Fruit fly (Drosophila melanogaster) Kc167 (cell line): ENCODE results near the gene CG8907.

ENCODE experiments used
- Myc ChIP-seq: fragments of >200 bp; optimal IDR thresholded peaks from 2 replicates; lab custom pipeline; 2017; ENCODE audit warnings: missing external identifiers
- Sin3A ChIP-seq: fragments of >200 bp; optimal IDR thresholded peaks from 2 replicates; lab custom pipeline; 2018; ENCODE audit warnings: missing external identifiers
- h ChIP-seq: fragments of >200 bp; optimal IDR thresholded peaks from 3 replicates; lab custom pipeline; 2018; ENCODE audit warnings: missing external identifiers
- insv ChIP-seq: fragments of >200 bp; optimal IDR thresholded peaks from 3 replicates; lab custom pipeline; 2018; ENCODE audit warnings: missing external identifiers
- psq ChIP-seq: fragments of >200 bp; optimal IDR thresholded peaks from 2 replicates; lab custom pipeline; 2017; ENCODE audit warnings: missing external identifiers
- ttk ChIP-seq: sonication (Bioruptor generic); optimal IDR thresholded peaks from 2 replicates; lab custom pipeline; 2017; ENCODE audit warnings: missing external identifiers

Gene CG8907

DNA sequence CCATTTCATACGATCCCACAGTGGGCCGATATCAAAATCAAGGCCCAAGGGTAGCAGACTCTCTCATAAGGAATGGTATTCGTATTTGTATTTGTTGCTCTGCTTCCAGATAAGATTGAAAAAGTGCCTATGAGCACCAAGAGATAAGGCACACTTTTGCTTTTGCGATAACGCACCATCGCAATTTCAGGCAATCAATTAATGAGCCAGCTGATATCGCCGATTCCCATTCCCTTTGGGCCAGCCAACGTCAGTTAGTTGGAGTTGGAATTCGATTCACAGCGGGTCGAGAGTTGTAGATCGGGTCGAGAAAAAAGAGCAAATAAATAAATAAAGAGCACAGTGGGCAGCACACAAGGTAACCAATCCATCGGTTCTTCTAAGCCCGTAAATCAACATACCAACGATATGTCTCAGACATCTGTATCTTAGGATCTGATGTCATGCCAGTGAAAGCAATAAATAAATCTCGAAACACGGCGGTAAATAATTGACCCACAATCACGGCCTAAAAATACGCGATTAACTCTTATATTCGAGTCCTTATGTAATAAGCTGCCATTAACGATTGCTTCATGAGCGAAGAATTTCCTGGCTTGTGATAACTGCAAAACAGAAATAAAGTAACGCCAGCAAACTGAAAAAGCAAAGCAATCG is at the start of gene CG8907:
Gene CG8907 (plus strand): TSS at position 252 of the 657 bp plus-strand sequence.
- TF ChIP-seq Myc (lab: Kevin White, UChicago) (no peak), psq (lab: Kevin White, UChicago) (no peak), h (no peak), insv (lab: Kevin White, UChicago) (no peak), ttk (lab: Kevin White, UChicago) (no peak), Sin3A (lab: Kevin White, UChicago) (no peak)

DNA sequence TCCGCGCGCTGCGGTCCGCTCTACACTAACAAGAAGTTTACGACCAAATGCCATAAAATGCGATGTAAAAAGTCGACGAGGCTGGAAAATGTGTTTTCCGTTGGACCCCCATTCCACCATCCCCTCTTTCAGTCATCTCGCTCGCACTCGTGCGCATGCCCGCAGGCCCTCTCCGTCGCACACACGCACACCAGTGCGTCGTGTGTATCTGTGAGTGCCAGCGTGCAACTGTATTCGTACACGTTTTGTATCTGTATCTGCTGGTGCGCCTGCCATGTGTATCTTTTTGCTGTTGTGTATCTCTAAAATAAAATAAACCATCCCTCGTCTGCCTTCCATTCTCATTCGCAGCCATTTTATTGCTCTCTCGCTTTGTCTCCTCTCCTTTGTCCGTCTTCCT is 47.9 kb upstream of the CG8907 start:
- TF ChIP-seq h (no peak), psq (lab: Kevin White, UChicago) (no peak), Sin3A (lab: Kevin White, UChicago) (no peak), insv (lab: Kevin White, UChicago) (no peak), Myc (lab: Kevin White, UChicago) (no peak), ttk (lab: Kevin White, UChicago) (no peak)

DNA sequence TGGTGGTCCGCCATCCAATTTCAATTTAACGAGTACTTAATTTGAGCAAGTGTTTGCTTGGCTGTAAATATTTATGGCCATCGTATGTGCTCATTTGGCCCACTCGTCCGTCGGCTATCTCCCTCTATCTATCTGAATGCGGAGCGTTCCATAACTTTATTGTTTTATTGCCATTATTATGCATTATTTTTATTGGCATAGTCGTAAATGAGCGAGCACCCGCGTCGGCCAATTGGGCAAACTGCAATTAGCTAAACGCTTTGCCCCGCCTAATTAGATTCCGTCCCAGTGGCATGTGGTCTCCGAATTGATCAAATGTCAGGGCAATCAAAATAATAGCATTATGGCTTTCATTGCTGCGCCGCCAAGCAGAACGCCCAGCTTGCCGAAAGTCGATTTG is 45.8 kb upstream of the CG8907 start:
- TF ChIP-seq h (no peak), insv (lab: Kevin White, UChicago) (no peak)

DNA sequence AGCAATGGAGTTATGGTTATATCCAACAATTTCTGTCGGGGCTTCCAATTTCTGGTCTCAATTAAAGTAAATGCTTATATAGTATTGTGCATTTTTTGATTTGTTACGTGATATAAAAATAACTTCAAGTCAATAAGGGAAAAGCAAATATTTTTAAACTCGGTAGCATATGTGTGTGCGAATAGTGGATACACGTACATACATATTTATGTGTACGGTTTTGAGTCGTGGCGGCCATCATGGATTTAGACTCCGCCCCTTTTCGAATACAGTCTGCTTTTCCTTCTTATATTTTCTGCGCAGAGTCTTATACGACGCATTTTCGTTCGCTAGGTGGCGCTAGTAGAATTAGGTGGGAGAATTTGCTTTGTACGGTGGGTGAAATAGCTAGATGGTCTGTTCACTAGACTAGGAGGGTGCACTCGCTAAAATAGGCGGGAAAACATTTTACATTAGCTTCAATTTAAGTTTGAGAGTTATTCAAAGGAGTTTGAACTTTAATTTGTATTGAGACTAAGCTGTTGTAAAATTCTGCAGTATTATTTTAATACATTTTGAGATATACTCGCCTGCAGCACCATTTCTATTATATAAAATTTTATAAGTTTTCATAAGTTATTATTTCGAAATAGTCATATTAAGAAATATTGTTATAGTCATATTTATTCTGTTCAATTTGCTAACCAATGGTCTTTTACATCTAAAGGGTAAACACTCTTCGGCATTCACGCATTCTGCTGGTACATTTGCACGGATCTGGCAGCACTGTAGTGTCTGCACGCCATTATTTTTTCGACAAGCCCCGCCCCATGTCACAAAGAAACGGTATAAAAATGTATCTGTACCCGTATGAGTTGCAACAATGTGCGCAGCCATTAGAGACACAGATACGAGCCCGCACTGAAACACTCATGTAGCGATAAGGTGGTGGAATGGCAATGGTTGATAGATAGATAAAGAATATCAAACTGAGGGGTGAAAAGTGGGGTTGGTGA is 38.4 kb upstream of the CG8907 start:
- TF ChIP-seq Sin3A (lab: Kevin White, UChicago): no peak
- TF ChIP-seq Myc (lab: Kevin White, UChicago): no peak
- no peak for TF ChIP-seq ttk (lab: Kevin White, UChicago)
- no peak for TF ChIP-seq psq (lab: Kevin White, UChicago)
- no peak for TF ChIP-seq insv (lab: Kevin White, UChicago)
- TF ChIP-seq h: no peak

DNA sequence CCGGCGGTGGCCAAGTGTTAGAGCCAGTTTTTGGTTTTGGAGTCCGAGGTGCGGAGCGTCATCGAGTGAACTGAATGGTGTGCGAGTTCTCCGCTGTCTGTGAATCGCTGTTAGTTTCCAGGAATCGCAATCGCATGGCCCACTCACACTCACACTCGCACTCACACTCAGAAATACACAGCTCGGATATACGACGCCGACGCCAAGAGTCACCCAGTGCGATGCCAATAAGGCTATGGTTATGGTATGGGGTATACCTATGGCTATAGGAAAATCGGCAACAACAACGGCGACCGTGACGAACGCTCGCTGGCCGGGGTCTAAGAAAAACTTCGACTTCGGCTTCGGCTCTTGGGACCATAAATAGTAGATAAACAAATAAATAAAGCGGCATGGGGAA is 35.9 kb upstream of the CG8907 start, which contains the start of gene Abd-B:
Gene Abd-B (minus strand): TSS at position 101 of the 400 bp plus-strand sequence.
- TF ChIP-seq ttk (lab: Kevin White, UChicago): no peak
- TF ChIP-seq insv (lab: Kevin White, UChicago): no peak
- TF ChIP-seq psq (lab: Kevin White, UChicago): no peak

DNA sequence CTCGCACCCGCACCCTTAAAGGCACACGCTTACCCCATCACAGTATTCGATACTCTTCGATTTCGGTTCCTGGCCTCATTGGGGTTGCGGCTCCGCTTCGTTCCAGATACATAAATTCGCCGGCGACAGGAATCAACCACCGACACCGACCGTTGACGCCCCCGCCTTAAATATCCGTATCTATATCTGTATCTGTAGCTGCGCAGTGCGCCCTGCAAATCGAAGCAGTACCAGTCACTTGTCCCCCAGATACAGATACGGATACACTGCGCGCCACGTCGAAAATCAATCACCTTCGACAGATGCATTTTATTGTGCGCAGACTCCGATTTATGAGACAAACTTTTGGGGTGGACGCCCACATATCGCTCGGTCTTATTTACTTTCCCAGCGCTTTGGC is 35.5 kb upstream of the CG8907 start:
- TF ChIP-seq ttk (lab: Kevin White, UChicago): no peak
- TF ChIP-seq h: no peak
- TF ChIP-seq Sin3A (lab: Kevin White, UChicago): no peak
- no peak for TF ChIP-seq Myc (lab: Kevin White, UChicago)
- no peak for TF ChIP-seq psq (lab: Kevin White, UChicago)
- no peak for TF ChIP-seq insv (lab: Kevin White, UChicago)

DNA sequence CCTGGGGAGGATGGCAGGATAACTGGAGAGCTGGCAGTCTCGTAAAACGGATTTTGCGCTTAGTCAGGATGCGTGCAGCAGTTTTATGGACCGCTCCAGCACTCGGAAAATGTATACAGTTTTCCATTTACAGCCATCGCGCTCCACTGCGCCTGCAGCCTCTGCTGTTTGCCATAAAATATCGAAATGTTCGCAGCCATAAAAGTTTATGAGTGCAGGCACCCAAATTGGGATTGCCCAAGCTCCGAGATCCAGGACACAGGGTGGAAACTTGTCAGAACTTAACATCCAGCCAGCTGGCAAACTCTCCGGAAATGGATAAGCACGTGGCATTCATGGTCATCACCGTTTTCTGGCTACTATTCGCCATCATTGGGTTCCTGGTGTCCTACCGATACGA is 33.2 kb upstream of the CG8907 start, which contains the start of gene VhaM9.7-d:
Gene VhaM9.7-d (plus strand): TSS at position 301 of the 400 bp plus-strand sequence.
- no peak for TF ChIP-seq insv (lab: Kevin White, UChicago)
- no peak for TF ChIP-seq ttk (lab: Kevin White, UChicago)
- no peak for TF ChIP-seq psq (lab: Kevin White, UChicago)
- TF ChIP-seq h: no peak
- no peak for TF ChIP-seq Sin3A (lab: Kevin White, UChicago)
- TF ChIP-seq Myc (lab: Kevin White, UChicago): no peak

DNA sequence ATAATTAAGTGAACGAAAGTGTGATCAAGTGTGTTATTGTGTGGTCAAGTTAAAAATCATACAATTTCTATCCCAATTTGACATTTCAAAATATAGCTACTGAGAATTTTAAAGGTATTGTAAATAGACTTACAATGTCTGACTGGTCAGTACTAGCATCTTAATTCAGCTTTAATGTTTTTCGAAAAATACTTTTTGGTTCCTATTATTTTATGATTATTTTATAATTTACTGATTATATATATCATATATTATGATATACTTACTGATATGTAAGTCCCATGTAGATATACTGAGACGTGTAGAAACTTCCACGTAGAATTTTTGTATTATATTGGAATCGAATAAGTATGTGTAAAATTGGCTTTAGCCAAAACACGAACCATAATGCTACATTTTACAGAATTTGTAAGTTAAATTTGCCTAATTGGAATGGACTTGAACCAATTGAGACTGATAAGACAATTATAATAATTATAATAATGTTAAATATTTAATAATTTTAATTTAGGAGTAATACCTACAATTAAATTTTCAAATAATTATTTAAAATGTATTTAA is 30.2 kb upstream of the CG8907 start, which contains the start of gene Actn3:
Gene Actn3 (minus strand): TSS at position 51 of the 561 bp plus-strand sequence.
- TF ChIP-seq h: no peak
- no peak for TF ChIP-seq ttk (lab: Kevin White, UChicago)
- no peak for TF ChIP-seq Myc (lab: Kevin White, UChicago)
- no peak for TF ChIP-seq Sin3A (lab: Kevin White, UChicago)
- no peak for TF ChIP-seq psq (lab: Kevin White, UChicago)
- no peak for TF ChIP-seq insv (lab: Kevin White, UChicago)

DNA sequence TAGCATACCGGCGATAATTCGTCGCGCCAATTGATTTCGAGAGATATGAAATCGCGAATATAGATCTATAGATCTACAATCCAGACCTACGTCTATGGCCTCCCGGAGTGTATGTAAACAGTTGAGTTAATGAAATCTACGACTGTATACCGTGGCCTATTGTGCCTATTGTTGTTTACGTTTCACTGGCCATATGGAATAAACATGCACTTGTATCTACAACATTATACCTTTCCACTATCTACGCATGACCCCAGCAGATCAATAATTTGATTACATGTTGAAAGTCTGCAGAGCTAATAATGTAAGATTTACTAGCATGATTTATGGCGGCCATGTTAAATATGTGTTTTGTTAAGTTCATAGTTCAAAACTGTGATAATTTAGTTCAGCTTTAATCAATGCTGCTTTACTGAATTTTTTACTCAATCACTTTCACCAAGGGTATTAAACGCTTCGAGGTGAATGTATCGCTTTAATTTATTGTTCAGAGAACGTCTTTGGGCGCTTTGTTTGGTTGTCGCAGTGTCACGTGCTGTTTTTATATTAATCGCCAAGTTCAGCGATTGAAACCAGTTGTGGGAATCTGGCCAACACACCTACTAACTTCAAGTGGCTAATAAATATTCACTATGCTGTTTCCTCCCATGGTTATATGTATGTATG is 27.0 kb upstream of the CG8907 start:
- TF ChIP-seq h (no peak), Sin3A (lab: Kevin White, UChicago) (no peak), psq (lab: Kevin White, UChicago) (no peak), ttk (lab: Kevin White, UChicago) (no peak), insv (lab: Kevin White, UChicago) (no peak), Myc (lab: Kevin White, UChicago) (no peak)

DNA sequence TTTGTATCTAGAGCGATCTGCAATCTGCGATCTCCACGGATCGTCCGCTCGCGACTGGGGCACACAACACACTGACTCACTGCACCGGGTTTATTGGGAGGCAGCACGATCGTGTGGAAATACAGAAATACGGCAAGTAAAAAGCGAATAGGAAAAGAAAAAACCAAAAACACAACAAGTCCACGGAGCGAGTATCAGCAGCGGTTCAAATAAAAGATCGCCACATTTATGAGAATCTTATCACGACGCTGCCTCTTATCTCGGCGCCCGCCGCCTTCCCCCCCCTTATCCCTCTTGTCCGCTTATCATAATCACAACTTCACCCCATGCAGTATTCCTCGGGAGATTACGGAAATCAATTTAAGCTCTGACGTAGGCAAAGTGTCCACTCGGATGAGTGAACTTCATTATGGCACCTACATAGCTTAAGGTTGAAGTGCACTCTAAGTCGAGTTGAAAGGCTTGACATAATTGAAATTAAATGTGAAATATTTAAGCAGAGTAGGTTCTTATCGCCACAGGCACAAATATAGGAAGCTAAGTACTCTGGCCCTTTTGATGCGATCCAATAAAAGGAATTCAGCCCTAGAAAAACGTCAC is 25.9 kb upstream of the CG8907 start, which contains the start of gene AhcyL2:
Gene AhcyL2 (minus strand): TSS at position 51 of the 600 bp plus-strand sequence.
- TF ChIP-seq Myc (lab: Kevin White, UChicago) (no peak), Sin3A (lab: Kevin White, UChicago) (no peak), h (no peak), insv (lab: Kevin White, UChicago) (no peak), ttk (lab: Kevin White, UChicago) (no peak), psq (lab: Kevin White, UChicago) (no peak)
